Fruit fly (Drosophila melanogaster) whole organism, embryonic: ENCODE measurements around the gene CG4702.

Experiments
- Adf1 ChIP-seq: fragments of 200-800 bp; sonication (Bioruptor generic); IDR thresholded peaks from 2 replicates; pipeline ENCODE4 v1.3.6; 2022; ENCODE audit warnings: missing biosample characterization, missing genetic modification characterization
- CG10366 ChIP-seq: fragments of 200-800 bp; sonication (Bioruptor generic); IDR thresholded peaks from 2 replicates; pipeline ENCODE4 v1.3.6; 2022; ENCODE audit warnings: missing biosample characterization, missing genetic modification characterization
- CG10565 ChIP-seq: fragments of 200-800 bp; sonication (Bioruptor generic); optimal IDR thresholded peaks from 3 replicates; lab custom pipeline; 2016; ENCODE audit warnings: missing biosample characterization, mild to moderate bottlenecking, missing genetic modification characterization
- CG10959 ChIP-seq: fragments of 200-800 bp; sonication (Bioruptor generic); IDR thresholded peaks from 2 replicates; pipeline ENCODE4 v1.3.6; 2022; ENCODE audit warnings: missing biosample characterization, missing genetic modification characterization
- CG12744 ChIP-seq: fragments of 200-800 bp; sonication (Bioruptor generic); optimal IDR thresholded peaks from 2 replicates; lab custom pipeline; 2016; ENCODE audit warnings: missing biosample characterization, missing genetic modification characterization
- CG14441 ChIP-seq: fragments of 200-800 bp; sonication (Bioruptor generic); IDR thresholded peaks from 2 replicates; pipeline ENCODE4 v1.3.6; 2022; ENCODE audit warnings: missing biosample characterization, missing genetic modification characterization
- CG14667 ChIP-seq: fragments of 200-800 bp; sonication (Bioruptor generic); IDR thresholded peaks from 2 replicates; pipeline ENCODE4 v1.3.6; 2022; ENCODE audit warnings: missing biosample characterization, missing genetic modification characterization
- CG15011 ChIP-seq: fragments of 200-800 bp; sonication (Bioruptor generic); optimal IDR thresholded peaks from 3 replicates; lab custom pipeline; 2018; ENCODE audit warnings: missing biosample characterization, mild to moderate bottlenecking, missing genetic modification characterization
- CG1647 ChIP-seq: fragments of 200-800 bp; sonication (Bioruptor generic); optimal IDR thresholded peaks from 3 replicates; lab custom pipeline; 2016; ENCODE audit warnings: missing biosample characterization, missing genetic modification characterization
- CG2678 ChIP-seq: fragments of 200-800 bp; sonication (Bioruptor generic); optimal IDR thresholded peaks from 3 replicates; lab custom pipeline; 2019; ENCODE audit warnings: missing biosample characterization, mild to moderate bottlenecking, missing genetic modification characterization, moderate library complexity
- CG2712 ChIP-seq: fragments of 200-800 bp; optimal IDR thresholded peaks from 3 replicates; lab custom pipeline; 2019; ENCODE audit warnings: missing biosample characterization, mild to moderate bottlenecking, missing genetic modification characterization, moderate library complexity
- CG2889 ChIP-seq: fragments of 200-800 bp; sonication (Bioruptor generic); IDR thresholded peaks from 3 replicates; pipeline ENCODE4 v1.3.6; 2022; ENCODE audit warnings: missing biosample characterization, missing genetic modification characterization
- CG6254 ChIP-seq: fragments of 200-800 bp; sonication (Bioruptor generic); optimal IDR thresholded peaks from 3 replicates; lab custom pipeline; 2017; ENCODE audit warnings: mild to moderate bottlenecking, missing biosample characterization, missing genetic modification reagents, missing genetic modification characterization
- CG7556 ChIP-seq: fragments of 200-800 bp; sonication (Bioruptor generic); optimal IDR thresholded peaks from 2 replicates; lab custom pipeline; 2017; ENCODE audit warnings: missing biosample characterization, mild to moderate bottlenecking, missing genetic modification characterization
- CG7745 ChIP-seq: fragments of 200-800 bp; sonication (Bioruptor generic); optimal IDR thresholded peaks from 2 replicates; lab custom pipeline; 2018; ENCODE audit warnings: missing biosample characterization, mild to moderate bottlenecking, missing genetic modification characterization, moderate library complexity
- CG8089 ChIP-seq: fragments of 200-800 bp; sonication (Bioruptor generic); optimal IDR thresholded peaks from 3 replicates; lab custom pipeline; 2016; ENCODE audit warnings: missing biosample characterization, missing genetic modification characterization
- CTCF ChIP-seq: fragments of 200-800 bp; sonication (Bioruptor generic); optimal IDR thresholded peaks from 2 replicates; lab custom pipeline; 2017; ENCODE audit warnings: missing biosample characterization, mild to moderate bottlenecking, missing genetic modification characterization, moderate library complexity
- Chrac-16 ChIP-seq: fragments of 200-800 bp; sonication (Bioruptor generic); optimal IDR thresholded peaks from 3 replicates; lab custom pipeline; 2016; ENCODE audit warnings: missing biosample characterization, missing genetic modification characterization
- Dek ChIP-seq: fragments of 200-800 bp; sonication (Bioruptor generic); optimal IDR thresholded peaks from 3 replicates; lab custom pipeline; 2019; ENCODE audit warnings: missing biosample characterization, mild to moderate bottlenecking, missing genetic modification characterization, moderate library complexity
- Doc2 ChIP-seq: fragments of 200-800 bp; sonication (Bioruptor generic); IDR thresholded peaks from 2 replicates; pipeline ENCODE4 v1.3.6; 2022; ENCODE audit warnings: missing biosample characterization, missing genetic modification characterization
- Doc3 ChIP-seq: fragments of 200-800 bp; sonication (Bioruptor generic); IDR thresholded peaks from 3 replicates; pipeline ENCODE4 v1.3.6; 2022; ENCODE audit warnings: missing biosample characterization, missing genetic modification characterization; ENCODE audit not compliant: partially characterized antibody
- ERR ChIP-seq: fragments of 200-800 bp; sonication (Bioruptor generic); optimal IDR thresholded peaks from 2 replicates; lab custom pipeline; 2016; ENCODE audit warnings: missing biosample characterization, missing genetic modification characterization
- Elba2 ChIP-seq: fragments of 200-800 bp; sonication (Bioruptor generic); optimal IDR thresholded peaks from 3 replicates; lab custom pipeline; 2016; ENCODE audit warnings: missing biosample characterization, missing genetic modification characterization
- Hand ChIP-seq: fragments of 200-800 bp; sonication (Bioruptor generic); optimal IDR thresholded peaks from 2 replicates; lab custom pipeline; 2017; ENCODE audit warnings: mild to moderate bottlenecking, missing biosample characterization, missing genetic modification reagents, missing genetic modification characterization
- MBD-R2 ChIP-seq: fragments of 200-800 bp; sonication (Bioruptor generic); IDR thresholded peaks from 2 replicates; pipeline ENCODE4 v1.3.6; 2022; ENCODE audit warnings: missing biosample characterization, missing genetic modification characterization
- Meics ChIP-seq: fragments of 200-800 bp; sonication (Bioruptor generic); optimal IDR thresholded peaks from 2 replicates; lab custom pipeline; 2017; ENCODE audit warnings: missing biosample characterization, mild to moderate bottlenecking, missing genetic modification characterization
- NC2β ChIP-seq: fragments of 200-800 bp; sonication (Bioruptor generic); optimal IDR thresholded peaks from 2 replicates; lab custom pipeline; 2016; ENCODE audit warnings: missing biosample characterization, missing genetic modification characterization
- NFAT ChIP-seq: fragments of 200-800 bp; sonication (Bioruptor generic); IDR thresholded peaks from 2 replicates; pipeline ENCODE4 v1.3.6; 2022; ENCODE audit warnings: missing biosample characterization, missing genetic modification characterization
- Nf-YB ChIP-seq: fragments of 200-800 bp; sonication (Bioruptor generic); optimal IDR thresholded peaks from 3 replicates; lab custom pipeline; 2019; ENCODE audit warnings: missing biosample characterization, mild to moderate bottlenecking, missing genetic modification characterization, moderate library complexity
- Oli ChIP-seq: fragments of 200-800 bp; sonication (Bioruptor generic); optimal IDR thresholded peaks from 2 replicates; lab custom pipeline; 2018; ENCODE audit warnings: missing biosample characterization, mild to moderate bottlenecking, missing genetic modification characterization, moderate library complexity
- Ptx1 ChIP-seq: fragments of 200-800 bp; sonication (Bioruptor generic); IDR thresholded peaks from 2 replicates; pipeline ENCODE4 v1.3.6; 2022; ENCODE audit warnings: missing biosample characterization, missing genetic modification characterization
- Ravus ChIP-seq: fragments of 200-800 bp; sonication (Bioruptor generic); IDR thresholded peaks from 2 replicates; pipeline ENCODE4 v1.3.6; 2022; ENCODE audit warnings: missing biosample characterization, missing genetic modification characterization
- Rfx ChIP-seq: fragments of 200-800 bp; sonication (Bioruptor generic); IDR thresholded peaks from 2 replicates; pipeline ENCODE4 v1.3.6; 2022; ENCODE audit warnings: missing biosample characterization, missing genetic modification characterization
- Tbp ChIP-seq: fragments of >200 bp; optimal IDR thresholded peaks from 2 replicates; lab custom pipeline; 2018; ENCODE audit warnings: missing biosample characterization, missing genetic modification characterization
- Trl ChIP-seq, 3 experiments: fragments of >200 bp in 2 of 3; fragments of 200-800 bp in 1 of 3; sonication (Bioruptor generic) in 1 of 3; optimal IDR thresholded peaks; 2 replicates in 1 of 3; 3 replicates in 2 of 3; lab custom pipeline; 2016 to 2017; ENCODE audit warnings: missing biosample characterization in 1 of 3, missing genetic modification characterization in 1 of 3
- ac ChIP-seq: fragments of 200-800 bp; sonication (Bioruptor generic); optimal IDR thresholded peaks from 3 replicates; lab custom pipeline; 2017; ENCODE audit warnings: missing biosample characterization, mild to moderate bottlenecking, missing genetic modification characterization
- al ChIP-seq: fragments of 200-800 bp; sonication (Bioruptor generic); IDR thresholded peaks from 2 replicates; pipeline ENCODE4 v1.3.6; 2022; ENCODE audit warnings: missing biosample characterization, missing genetic modification characterization
- chif ChIP-seq, 2 experiments: fragments of 200-800 bp; sonication (Bioruptor generic); optimal IDR thresholded peaks; 3 replicates each; lab custom pipeline; 2016; ENCODE audit warnings: missing biosample characterization in 2 of 2, missing genetic modification characterization in 2 of 2
- crc ChIP-seq: fragments of 200-800 bp; sonication (Bioruptor generic); optimal IDR thresholded peaks from 2 replicates; lab custom pipeline; 2016; ENCODE audit warnings: missing biosample characterization, missing genetic modification characterization
- dan ChIP-seq: fragments of 200-800 bp; sonication (Bioruptor generic); IDR thresholded peaks from 2 replicates; pipeline ENCODE4 v1.3.6; 2022; ENCODE audit warnings: missing biosample characterization, missing genetic modification characterization
- dysf ChIP-seq: fragments of 200-800 bp; sonication (Bioruptor generic); IDR thresholded peaks from 3 replicates; pipeline ENCODE4 v1.3.6; 2022; ENCODE audit warnings: missing biosample characterization, missing genetic modification characterization
- grn ChIP-seq: fragments of 200-800 bp; sonication (Bioruptor generic); optimal IDR thresholded peaks from 3 replicates; lab custom pipeline; 2017; ENCODE audit warnings: missing biosample characterization, missing genetic modification characterization
- hkb ChIP-seq, 2 experiments: fragments of 200-800 bp in 1 of 2; fragments of >200 bp in 1 of 2; sonication (Bioruptor generic) in 1 of 2; IDR thresholded peaks in 1 of 2; optimal IDR thresholded peaks in 1 of 2; 2 replicates each; pipeline versions ENCODE4 v1.3.6 to Lab custom; 2017 to 2022; ENCODE audit warnings: missing biosample characterization in 1 of 2, missing genetic modification characterization in 1 of 2
- hth ChIP-seq: fragments of >200 bp; optimal IDR thresholded peaks from 2 replicates; lab custom pipeline; 2017; ENCODE audit warnings: inconsistent platforms
- jigr1 ChIP-seq: fragments of 200-800 bp; sonication (Bioruptor generic); IDR thresholded peaks from 3 replicates; pipeline ENCODE4 v1.3.6; 2022; ENCODE audit warnings: missing biosample characterization, missing genetic modification characterization
- knrl ChIP-seq: fragments of 200-800 bp; sonication (Bioruptor generic); IDR thresholded peaks from 3 replicates; pipeline ENCODE4 v1.3.6; 2022; ENCODE audit warnings: missing biosample characterization, missing genetic modification characterization; ENCODE audit not compliant: partially characterized antibody
- nmo ChIP-seq: fragments of 200-800 bp; sonication (Bioruptor generic); optimal IDR thresholded peaks from 2 replicates; lab custom pipeline; 2018; ENCODE audit warnings: missing biosample characterization, mild to moderate bottlenecking, missing genetic modification characterization, moderate library complexity
- phol ChIP-seq: fragments of 200-800 bp; sonication (Bioruptor generic); optimal IDR thresholded peaks from 3 replicates; lab custom pipeline; 2018; ENCODE audit warnings: missing biosample characterization, mild to moderate bottlenecking, missing genetic modification characterization, moderate library complexity
- repo ChIP-seq: fragments of 200-800 bp; sonication (Bioruptor generic); optimal IDR thresholded peaks from 2 replicates; lab custom pipeline; 2016; ENCODE audit warnings: missing biosample characterization, missing genetic modification characterization
- sug ChIP-seq: fragments of 200-800 bp; optimal IDR thresholded peaks from 2 replicates; lab custom pipeline; 2019; ENCODE audit warnings: missing biosample characterization, mild to moderate bottlenecking, missing genetic modification characterization, moderate library complexity
- zen2 ChIP-seq: fragments of 200-800 bp; sonication (Bioruptor generic); IDR thresholded peaks from 3 replicates; pipeline ENCODE4 v1.3.6; 2022; ENCODE audit warnings: missing biosample characterization, missing genetic modification characterization; ENCODE audit not compliant: partially characterized antibody

The CG4702 gene

DNA sequence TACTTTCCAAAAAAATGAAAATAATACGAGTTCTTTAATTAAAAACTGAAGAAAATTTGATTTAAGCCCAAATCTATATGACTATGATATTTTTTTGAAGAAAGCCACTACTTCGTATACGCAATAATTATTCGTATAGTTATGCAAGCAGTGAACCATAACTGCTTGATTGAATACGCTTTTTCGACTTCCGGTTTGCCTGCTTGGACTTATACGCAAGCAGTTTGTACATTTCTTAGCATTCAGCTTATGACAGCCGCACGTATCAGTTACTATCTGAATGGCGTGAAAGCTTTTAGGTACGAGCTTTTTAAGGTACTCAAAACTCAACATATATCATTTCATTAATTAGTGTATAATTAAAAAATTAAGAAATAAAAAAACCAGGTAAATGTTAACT is 6.8 kb downstream of the CG4702 start:
- peak; percentile 87 for TF ChIP-seq CG10959 (GFP tag; lab: Robert Waterston, UW)
- peak; percentile 74 for TF ChIP-seq CG2712 (tag; lab: Kevin White, UChicago)
- peak; percentile 21 for TF ChIP-seq Nf-YB
- TF ChIP-seq sug (tag; lab: Kevin White, UChicago), result peak; percentile 78
- TF ChIP-seq CG10565 (GFP tag; lab: Kevin White, UChicago), result peak; percentile 51
- no peak for TF ChIP-seq Doc3
- peak; percentile 96 for TF ChIP-seq Ptx1 (GFP tag; lab: Robert Waterston, UW)
- TF ChIP-seq nmo (GFP tag; lab: Kevin White, UChicago), result peak; percentile 83
- TF ChIP-seq MBD-R2, result peak; percentile 90
- TF ChIP-seq Meics (GFP tag; lab: Kevin White, UChicago), result peak; percentile 90
- TF ChIP-seq hth (lab: Kevin White, UChicago), result no peak
- peak; percentile 93 for TF ChIP-seq al (GFP tag; lab: Robert Waterston, UW)
- peak; percentile 70 for TF ChIP-seq CG15011 (GFP tag; lab: Kevin White, UChicago)
- peak; percentile 85 for TF ChIP-seq NC2β (GFP tag; lab: Kevin White, UChicago)
- peak; percentile 82 for TF ChIP-seq Dek (tag; lab: Kevin White, UChicago)
- peak; percentile 84 for TF ChIP-seq grn (GFP tag; lab: Kevin White, UChicago)
- peak; percentile 85 to 93 for TF ChIP-seq chif (GFP tag; optimal IDR thresholded peaks at IDR 0.05; lab: Kevin White, UChicago)
- peak; percentile 72 for TF ChIP-seq knrl (GFP tag; lab: Robert Waterston, UW)
- TF ChIP-seq NFAT (GFP tag; lab: Robert Waterston, UW), result peak; percentile 96
- peak; percentile 93 for TF ChIP-seq CG14441 (GFP tag; lab: Robert Waterston, UW)
- no peak for TF ChIP-seq Hand (GFP tag; lab: Kevin White, UChicago)
- peak; percentile 69 for TF ChIP-seq Adf1 (GFP tag; lab: Robert Waterston, UW)
- peak; percentile 95 for TF ChIP-seq CG10366
- TF ChIP-seq Doc2 (GFP tag; lab: Robert Waterston, UW), result peak; percentile 89
- TF ChIP-seq CG2889 (GFP tag; lab: Robert Waterston, UW), result peak; percentile 88
- peak; percentile 14 for TF ChIP-seq ac (GFP tag; lab: Kevin White, UChicago)
- TF ChIP-seq CTCF (GFP tag; lab: Kevin White, UChicago), result peak; percentile 64
- TF ChIP-seq CG12744 (GFP tag; lab: Kevin White, UChicago), result peak; percentile 96
- TF ChIP-seq repo (GFP tag; lab: Kevin White, UChicago), result peak; percentile 86
- TF ChIP-seq CG7556 (GFP tag; lab: Kevin White, UChicago), result peak; percentile 64
- TF ChIP-seq dysf (GFP tag; lab: Robert Waterston, UW), result peak; percentile 93
- TF ChIP-seq Trl (optimal IDR thresholded peaks at IDR 0.05; lab: Kevin White, UChicago), result no peak
- TF ChIP-seq Trl (GFP tag; optimal IDR thresholded peaks at IDR 0.05; lab: Kevin White, UChicago), result peak; percentile 97
- peak; percentile 42 for TF ChIP-seq CG6254 (GFP tag; lab: Kevin White, UChicago)
- TF ChIP-seq CG1647, result peak; percentile 92
- no peak for TF ChIP-seq CG7745 (tag; lab: Kevin White, UChicago)
- peak; percentile 75 for TF ChIP-seq Oli (tag; lab: Kevin White, UChicago)
- peak; percentile 78 for TF ChIP-seq CG2678 (tag; lab: Kevin White, UChicago)
- TF ChIP-seq jigr1, result peak; percentile 80; the same call in 1 of the 3 replicates
- peak; percentile 89 for TF ChIP-seq phol
- no peak for TF ChIP-seq Tbp (GFP tag; lab: Kevin White, UChicago)
- peak; percentile 82 for TF ChIP-seq Chrac-16 (GFP tag; lab: Kevin White, UChicago)
- TF ChIP-seq CG14667 (GFP tag; lab: Robert Waterston, UW), result peak; percentile 95
- TF ChIP-seq dan (GFP tag; lab: Robert Waterston, UW), result peak; percentile 64; the same call in 1 of the 2 replicates
- no peak for TF ChIP-seq zen2
- TF ChIP-seq Elba2 (GFP tag; lab: Kevin White, UChicago), result peak; percentile 35
- peak; percentile 71 for TF ChIP-seq Ravus (GFP tag; lab: Robert Waterston, UW)
- TF ChIP-seq crc (GFP tag; lab: Kevin White, UChicago), result peak; percentile 79
- TF ChIP-seq CG8089, result peak; percentile 93
- TF ChIP-seq ERR (GFP tag; lab: Kevin White, UChicago), result peak; percentile 66
- TF ChIP-seq hkb (optimal IDR thresholded peaks at IDR 0.05; lab: Kevin White, UChicago), result no peak
- peak; percentile 82 for TF ChIP-seq hkb (GFP tag; IDR thresholded peaks at IDR 0.05; lab: Robert Waterston, UW)
- TF ChIP-seq Rfx, result peak; percentile 98
